Worm (Caenorhabditis elegans): ENCODE results near the gene cyp-35B1.

Gene cyp-35B1

DNA sequence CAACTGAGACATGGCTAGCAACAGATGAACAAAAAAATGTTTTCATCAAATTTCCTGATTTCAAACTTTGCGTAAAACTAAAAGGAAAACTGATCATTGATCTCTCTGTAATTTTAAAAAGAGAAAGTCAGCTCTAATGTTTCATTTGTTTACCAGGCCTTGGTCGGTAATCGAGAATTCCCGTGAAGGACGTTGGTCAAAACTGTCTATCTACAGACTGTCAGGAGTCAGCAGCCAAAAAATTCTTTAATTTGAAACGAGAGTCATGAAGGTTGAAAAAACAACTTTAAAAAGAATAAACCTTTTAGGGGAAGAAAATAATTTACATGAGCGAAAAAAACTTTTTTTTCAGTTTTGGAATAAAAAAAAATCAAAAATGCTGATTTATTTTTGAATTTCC is 46.3 kb downstream of the cyp-35B1 start:
- TF ChIP-seq nhr-25 (tag; optimal IDR thresholded peaks at IDR 0.05; ENCODE audit: borderline replicate concordance, insufficient read depth) (peak; percentile 13), ctbp-1 (GFP tag; IDR thresholded peaks at IDR 0.05) (no peak), aha-1 (tag) (peak; percentile 60), ZK546.5 (tag; optimal IDR thresholded peaks at IDR 0.05) (no peak)

DNA sequence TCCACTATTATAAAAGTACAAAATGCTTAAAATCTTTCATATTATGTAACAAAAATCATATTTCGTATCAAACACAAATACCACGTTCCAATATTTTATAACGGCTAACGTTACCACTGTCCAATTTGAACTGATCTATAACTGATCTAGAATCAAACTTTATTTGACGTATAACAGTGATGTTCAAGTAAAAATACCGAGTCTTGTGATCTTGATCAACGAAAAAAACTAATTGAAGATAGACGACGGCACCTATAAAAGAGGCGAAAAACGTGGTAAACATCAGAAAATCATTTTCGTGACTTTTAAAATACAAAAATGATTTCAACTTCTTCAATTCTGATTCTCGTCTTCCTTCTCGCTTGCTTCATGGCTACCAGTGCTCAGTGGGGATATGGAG is 48.8 kb downstream of the cyp-35B1 start, which contains the start of gene nlp-28:
Gene nlp-28, plus strand, starts transcription at position 285 of the 400 bp plus-strand sequence.
- TF ChIP-seq snpc-4 (tag; optimal IDR thresholded peaks at IDR 0.05) (no peak), F37D6.2 (tag; optimal IDR thresholded peaks at IDR 0.05) (no peak), ZK337.2 (GFP tag; IDR thresholded peaks at IDR 0.05) (no peak), tra-1 (GFP tag; IDR thresholded peaks at IDR 0.05) (no peak), ceh-20 (GFP tag; IDR thresholded peaks at IDR 0.05) (no peak), ceh-62 (tag; optimal IDR thresholded peaks at IDR 0.05) (no peak), mes-2 (tag; optimal IDR thresholded peaks at IDR 0.05; ENCODE audit: poor library complexity, severe bottlenecking) (no peak), lsy-2 (tag; optimal IDR thresholded peaks at IDR 0.05) (no peak)

DNA sequence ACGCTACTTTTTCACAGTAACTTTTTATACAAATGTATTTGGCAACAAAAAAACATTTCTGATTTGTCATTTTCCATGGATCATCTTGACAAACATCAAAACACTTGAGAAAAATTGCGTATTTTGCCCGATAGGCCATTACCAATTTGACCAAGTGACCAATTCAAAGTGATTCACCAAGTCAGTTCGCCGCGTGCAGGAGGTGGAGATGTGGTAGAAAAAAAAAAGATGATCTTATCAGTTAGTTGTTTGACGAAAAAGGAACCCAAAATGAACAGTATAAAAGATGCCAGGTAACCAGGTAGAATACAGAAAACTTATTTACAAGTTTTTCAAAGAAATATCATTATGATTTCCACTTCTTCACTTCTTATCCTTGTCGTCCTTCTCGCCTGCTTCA is 50.2 kb downstream of the cyp-35B1 start, which contains the start of gene nlp-27:
Gene nlp-27, plus strand, starts transcription at position 309 of the 400 bp plus-strand sequence.
- no peak for TF ChIP-seq ceh-32 (tag; optimal IDR thresholded peaks at IDR 0.05; ENCODE audit: poor library complexity)
- TF ChIP-seq F44E2.7 (GFP tag; IDR thresholded peaks at IDR 0.05) = no peak
- no peak for TF ChIP-seq lin-13 (GFP tag; optimal IDR thresholded peaks at IDR 0.05)
- TF ChIP-seq unc-62 (GFP tag; optimal IDR thresholded peaks at IDR 0.05 in 1 of 2) = peak in 1 of 2 experiments; percentile 63
- no peak for TF ChIP-seq unc-62 (tag; optimal IDR thresholded peaks at IDR 0.05)
- TF ChIP-seq nhr-42 (GFP tag; IDR thresholded peaks at IDR 0.05) = no peak
- peak in 1 of 2 experiments; percentile 24 for TF ChIP-seq mdl-1 (tag; optimal IDR thresholded peaks at IDR 0.05)
- peak; percentile 43 for TF ChIP-seq ama-1 (optimal IDR thresholded peaks at IDR 0.05)
- no peak for TF ChIP-seq Y5F2A.4 (GFP tag; optimal IDR thresholded peaks at IDR 0.05)
- no peak for TF ChIP-seq daf-19 (GFP tag; conservative IDR thresholded peaks at IDR 0.05)
- no peak for TF ChIP-seq ces-1 (GFP tag; optimal IDR thresholded peaks at IDR 0.05)
- no peak for TF ChIP-seq ZK546.5 (tag; optimal IDR thresholded peaks at IDR 0.05)
- no peak for TF ChIP-seq R02D3.7 (tag; optimal IDR thresholded peaks at IDR 0.05)
- no peak for TF ChIP-seq egl-43 (GFP tag; IDR thresholded peaks at IDR 0.05)
- TF ChIP-seq lin-38 (GFP tag; IDR thresholded peaks at IDR 0.05) = no peak
- peak; percentile 32 for TF ChIP-seq hlh-30 (tag; optimal IDR thresholded peaks at IDR 0.05; ENCODE audit: insufficient read depth)
- TF ChIP-seq ZK337.2 (GFP tag; IDR thresholded peaks at IDR 0.05) = no peak
- no peak for TF ChIP-seq aly-2 (tag; optimal IDR thresholded peaks at IDR 0.05)
- no peak for TF ChIP-seq unc-130 (GFP tag; optimal IDR thresholded peaks at IDR 0.05)
- no peak for TF ChIP-seq nhr-10 (tag; optimal IDR thresholded peaks at IDR 0.05)
- TF ChIP-seq lin-1 (GFP tag; IDR thresholded peaks at IDR 0.05) = no peak
- no peak for TF ChIP-seq ceh-28 (tag; optimal IDR thresholded peaks at IDR 0.05)
- no peak for TF ChIP-seq duxl-1 (tag; optimal IDR thresholded peaks at IDR 0.05; ENCODE audit: poor library complexity)
- peak; percentile 9 for TF ChIP-seq nhr-28 (tag; optimal IDR thresholded peaks at IDR 0.05)
- no peak for TF ChIP-seq arid-1 (GFP tag; conservative IDR thresholded peaks at IDR 0.05)

Data from whole organism, L4 larva.